Worm (Caenorhabditis elegans): ENCODE results near the gene nra-3.

nra-3 gene

DNA sequence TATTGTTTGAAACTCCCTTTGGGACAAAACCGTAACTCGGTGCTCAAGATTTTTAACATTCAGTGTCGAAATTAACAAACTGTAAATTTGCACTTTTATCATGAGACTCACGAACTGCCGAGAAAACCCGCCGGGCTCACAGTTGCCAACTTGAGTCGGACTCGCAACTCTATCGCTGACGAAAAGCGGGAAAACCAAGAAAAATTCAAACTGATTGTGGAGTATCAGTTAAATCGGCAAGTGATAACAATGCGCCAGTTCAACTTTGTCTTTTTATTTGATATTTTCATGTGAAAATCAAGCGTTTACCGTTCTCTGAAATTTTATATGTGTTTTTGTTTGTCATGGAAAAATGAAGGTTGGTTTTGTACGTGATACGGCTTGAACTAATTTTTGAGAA is 48.7 kb downstream of the nra-3 start:
- TF ChIP-seq mbf-1 (tag; optimal IDR thresholded peaks at IDR 0.05) (no peak), blmp-1 (tag; optimal IDR thresholded peaks at IDR 0.05; ENCODE audit: insufficient read depth) (no peak), nhr-6 (tag; optimal IDR thresholded peaks at IDR 0.05) (no peak), fos-1 (tag; optimal IDR thresholded peaks at IDR 0.05) (peak; percentile 85), crh-2 (tag; optimal IDR thresholded peaks at IDR 0.05) (no peak), nhr-25 (tag; optimal IDR thresholded peaks at IDR 0.05) (no peak)

ce11 chrX:9882112-9882511 is 49.1 kb downstream of the nra-3 start, which contains the start of gene glo-1:
glo-1 (minus strand) TSS chrX:9882212.
- TF ChIP-seq unc-55 (GFP tag; optimal IDR thresholded peaks at IDR 0.05) = no peak
- TF ChIP-seq nhr-23 (tag; optimal IDR thresholded peaks at IDR 0.05) = no peak
- no peak for TF ChIP-seq nhr-21 (tag; optimal IDR thresholded peaks at IDR 0.05)
- TF ChIP-seq ztf-1 (GFP tag; conservative IDR thresholded peaks at IDR 0.05) = no peak
- no peak for TF ChIP-seq ama-1 (optimal IDR thresholded peaks at IDR 0.05)
- no peak for TF ChIP-seq nhr-10 (tag; optimal IDR thresholded peaks at IDR 0.05)
- no peak for TF ChIP-seq elt-1 (tag; optimal IDR thresholded peaks at IDR 0.05)
- TF ChIP-seq lin-13 (GFP tag; optimal IDR thresholded peaks at IDR 0.05) = no peak
- no peak for TF ChIP-seq nhr-129 (tag; optimal IDR thresholded peaks at IDR 0.05)
- no peak for TF ChIP-seq ceh-82 (tag; optimal IDR thresholded peaks at IDR 0.05)
- TF ChIP-seq lsy-2 (tag; optimal IDR thresholded peaks at IDR 0.05) = no peak
- TF ChIP-seq mdl-1 (tag; optimal IDR thresholded peaks at IDR 0.05) = no peak
- TF ChIP-seq zag-1 (tag; optimal IDR thresholded peaks at IDR 0.05) = no peak
- no peak for TF ChIP-seq alr-1 (tag; optimal IDR thresholded peaks at IDR 0.05)
- no peak for TF ChIP-seq peb-1 (tag; optimal IDR thresholded peaks at IDR 0.05)

DNA sequence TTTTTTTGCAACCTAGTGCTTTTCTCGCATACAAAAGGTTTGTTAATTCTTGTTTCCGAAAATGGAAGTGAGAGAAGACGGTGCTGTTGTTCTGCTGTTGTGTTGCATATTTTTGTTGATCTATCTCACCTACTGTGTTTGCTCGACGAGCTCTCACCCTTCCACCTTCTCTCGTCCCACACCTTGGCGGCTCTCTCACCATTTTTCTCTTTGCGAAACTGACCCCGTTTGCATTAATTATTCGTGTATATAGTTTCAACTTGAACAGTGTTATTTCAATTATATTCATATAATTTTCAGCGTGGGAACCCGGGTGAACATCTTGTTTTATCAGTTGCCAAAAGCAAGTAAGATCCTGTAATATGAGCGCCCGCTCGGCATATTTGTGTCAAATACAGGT is 54.1 kb downstream of the nra-3 start, which contains the start of gene R07B1.9:
TSS of gene R07B1.9 (plus strand) at position 301 of the 400 bp plus-strand sequence.
- TF ChIP-seq egl-27 (tag; optimal IDR thresholded peaks at IDR 0.05) (no peak), skn-1 (tag; optimal IDR thresholded peaks at IDR 0.05) (no peak), Y55F3AM.14 (GFP tag; optimal IDR thresholded peaks at IDR 0.05) (no peak), sem-4 (tag; optimal IDR thresholded peaks at IDR 0.05) (no peak), ztf-4 (tag; optimal IDR thresholded peaks at IDR 0.05) (no peak)
